Fruit fly (Drosophila melanogaster): Measurements from ENCODE around the gene CG14785.

The CG14785 gene

DNA sequence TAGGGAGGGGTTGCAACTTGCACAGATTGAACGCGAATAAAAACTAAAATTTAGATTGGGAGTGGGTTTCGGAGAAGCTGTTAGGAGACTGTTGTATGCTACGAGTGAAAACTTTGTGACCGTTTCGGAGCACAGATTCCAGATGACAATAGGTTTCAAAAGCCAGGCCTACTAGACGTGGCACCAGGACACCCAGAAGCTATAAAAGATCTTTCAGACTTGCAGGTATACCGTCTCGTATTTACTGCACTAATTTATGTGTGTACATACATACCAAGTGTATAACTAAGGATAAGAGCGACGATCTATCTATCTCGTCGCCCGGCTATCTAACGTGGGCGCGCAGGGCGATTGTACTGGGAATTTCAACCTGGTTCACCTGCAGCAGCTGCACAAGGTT is at the start of gene CG14785:
CG14785 (minus strand) TSS at position 101 of the 400 bp plus-strand sequence.
- TF ChIP-seq noc (tag; optimal IDR thresholded peaks at IDR 0.05): no peak

- peak; percentile 59 for TF ChIP-seq noc (tag; optimal IDR thresholded peaks at IDR 0.05)
These were observed 26.1 kb upstream of the CG14785 start, which contains the start of the genes sta and inc for dm6 chrX:1482840-1483518. Gene sta, minus strand, starts transcription at chrX:1483413. Gene inc, plus strand, starts transcription at chrX:1483479.

DNA sequence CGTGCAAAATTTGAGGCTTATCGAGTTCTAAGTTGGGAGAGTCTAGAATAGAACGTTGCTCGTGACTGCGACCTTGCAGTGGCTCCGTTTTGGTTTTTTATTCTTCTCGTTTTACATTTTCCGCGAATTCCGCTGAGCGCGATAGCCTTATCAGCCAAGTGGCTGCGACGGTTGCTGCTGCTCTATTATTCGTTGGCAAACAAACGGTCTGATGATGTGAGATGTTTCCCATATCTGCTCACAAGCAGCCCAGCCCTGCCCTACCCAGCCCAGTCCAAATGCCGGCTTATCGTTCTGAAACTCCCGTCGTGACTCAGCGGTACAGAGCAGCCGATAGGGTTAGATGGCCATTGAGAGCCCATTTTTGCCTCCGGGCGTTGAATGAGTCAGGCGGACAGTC is 23.6 kb upstream of the CG14785 start:
- TF ChIP-seq noc (tag; optimal IDR thresholded peaks at IDR 0.05): no peak

DNA sequence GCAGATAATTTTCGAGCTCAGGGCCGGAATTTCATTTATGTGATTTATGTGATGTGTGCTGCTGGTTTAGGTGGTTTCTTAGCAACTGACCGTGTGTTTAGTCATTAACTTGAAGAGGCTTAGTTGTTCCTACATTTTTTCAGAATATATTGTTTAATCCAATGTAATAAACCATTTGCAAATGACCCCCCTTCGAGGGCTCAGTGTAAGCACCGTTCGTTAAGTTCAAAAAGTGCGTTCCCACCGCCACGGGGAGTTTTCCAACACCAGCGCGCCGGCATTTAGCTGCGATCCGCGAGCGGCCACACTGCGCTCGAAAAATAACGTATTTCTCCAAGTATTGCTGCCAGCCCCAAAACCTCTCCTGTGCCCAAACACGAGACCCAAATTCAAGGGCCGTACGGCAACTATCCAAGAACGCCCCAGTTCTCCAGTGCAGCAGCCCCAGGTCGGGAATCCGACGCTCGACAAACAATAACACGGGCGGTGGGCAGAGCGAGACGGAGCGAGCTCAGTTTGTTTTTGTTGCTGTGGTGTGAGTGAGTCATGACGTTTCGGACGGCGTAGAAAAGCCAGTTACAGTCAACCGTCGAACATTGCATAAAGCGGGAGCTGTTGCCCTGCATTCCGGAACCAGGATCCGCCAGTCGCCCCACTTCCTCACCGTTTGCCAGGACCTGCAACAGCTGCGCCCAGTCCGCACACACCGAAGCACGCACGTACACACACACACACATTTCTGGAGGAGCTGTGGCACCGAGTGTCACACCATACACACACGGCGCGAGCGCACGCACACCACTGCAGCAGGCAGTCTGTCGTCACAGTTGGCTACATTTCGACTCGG is 21.6 kb upstream of the CG14785 start, which contains the start of gene rush:
rush (plus strand) TSS at position 277 of the 847 bp plus-strand sequence.
- no peak for TF ChIP-seq noc (tag; optimal IDR thresholded peaks at IDR 0.05)

dm6 chrX:1476848-1477247 is 20.0 kb upstream of the CG14785 start, which contains the start of the genes Rab27 and mei-38:
Gene Rab27, minus strand, starts transcription at chrX:1476974.
Gene mei-38, plus strand, starts transcription at chrX:1477063.
- TF ChIP-seq noc (tag; optimal IDR thresholded peaks at IDR 0.05): no peak

dm6 chrX:1476436-1476835 is 19.6 kb upstream of the CG14785 start:
- TF ChIP-seq noc (tag; optimal IDR thresholded peaks at IDR 0.05): no peak

DNA sequence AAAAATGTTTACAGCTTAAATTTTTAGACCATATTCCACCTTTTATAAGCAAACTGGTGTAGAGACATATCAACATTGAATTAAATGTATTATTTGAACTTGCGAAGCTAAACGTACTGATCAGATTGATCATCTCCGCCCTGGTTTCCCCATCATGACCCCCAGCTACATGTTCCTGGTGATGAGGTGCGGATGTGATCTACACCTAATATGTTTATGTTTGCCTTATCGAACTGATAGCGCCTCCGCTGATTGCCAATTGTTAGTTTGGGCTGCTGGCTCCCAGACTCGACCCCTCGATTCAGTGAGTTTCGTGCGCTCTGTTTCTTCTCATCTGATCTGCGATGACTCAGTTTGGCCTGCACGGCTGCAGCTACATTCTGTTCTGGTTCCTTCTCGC is 15.4 kb upstream of the CG14785 start, which contains the start of gene CG14780:
CG14780 (plus strand) TSS at position 301 of the 400 bp plus-strand sequence.
- TF ChIP-seq noc (tag; optimal IDR thresholded peaks at IDR 0.05): no peak

- TF ChIP-seq noc (tag; optimal IDR thresholded peaks at IDR 0.05): peak; percentile 47
These were observed 13.7 kb upstream of the CG14785 start, which contains the start of gene pck for dm6 chrX:1470562-1470961. Gene pck, plus strand, starts transcription at chrX:1470666.

DNA sequence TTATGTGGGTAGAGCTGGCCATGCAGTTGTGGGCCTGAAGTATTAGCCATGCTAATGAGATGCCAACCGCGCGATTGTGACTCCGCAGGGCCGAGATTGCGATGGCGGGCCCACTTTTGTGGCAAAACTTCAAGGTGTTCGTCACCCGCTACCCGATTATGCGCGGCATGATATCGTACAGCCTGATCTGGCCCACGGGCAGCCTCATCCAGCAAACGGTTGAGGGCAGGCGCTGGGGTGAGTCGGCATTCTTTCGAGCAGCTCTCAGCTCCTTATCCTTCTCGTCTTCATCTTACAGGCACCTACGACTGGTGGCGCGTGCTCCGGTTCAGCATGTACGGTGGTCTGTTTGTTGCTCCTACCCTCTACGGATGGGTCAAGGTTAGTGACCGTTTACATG is 12.9 kb upstream of the CG14785 start, which contains the start of gene CG32808:
CG32808 (minus strand) TSS at position 101 of the 400 bp plus-strand sequence.
- no peak for TF ChIP-seq noc (tag; optimal IDR thresholded peaks at IDR 0.05)

DNA sequence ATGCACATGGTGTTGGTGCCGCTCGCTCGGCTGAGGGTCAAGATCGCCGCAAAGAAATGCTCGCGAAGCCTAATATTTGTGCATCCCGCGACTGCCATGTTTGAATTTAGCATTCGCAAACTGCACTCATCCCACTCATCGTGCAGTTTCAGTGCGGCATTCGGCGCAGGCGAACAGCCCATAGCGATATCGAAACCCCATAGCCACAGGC is 10.4 kb upstream of the CG14785 start, which contains the start of gene CG14778:
CG14778 (plus strand) TSS at position 112 of the 211 bp plus-strand sequence.
- TF ChIP-seq noc (tag; optimal IDR thresholded peaks at IDR 0.05): no peak

DNA sequence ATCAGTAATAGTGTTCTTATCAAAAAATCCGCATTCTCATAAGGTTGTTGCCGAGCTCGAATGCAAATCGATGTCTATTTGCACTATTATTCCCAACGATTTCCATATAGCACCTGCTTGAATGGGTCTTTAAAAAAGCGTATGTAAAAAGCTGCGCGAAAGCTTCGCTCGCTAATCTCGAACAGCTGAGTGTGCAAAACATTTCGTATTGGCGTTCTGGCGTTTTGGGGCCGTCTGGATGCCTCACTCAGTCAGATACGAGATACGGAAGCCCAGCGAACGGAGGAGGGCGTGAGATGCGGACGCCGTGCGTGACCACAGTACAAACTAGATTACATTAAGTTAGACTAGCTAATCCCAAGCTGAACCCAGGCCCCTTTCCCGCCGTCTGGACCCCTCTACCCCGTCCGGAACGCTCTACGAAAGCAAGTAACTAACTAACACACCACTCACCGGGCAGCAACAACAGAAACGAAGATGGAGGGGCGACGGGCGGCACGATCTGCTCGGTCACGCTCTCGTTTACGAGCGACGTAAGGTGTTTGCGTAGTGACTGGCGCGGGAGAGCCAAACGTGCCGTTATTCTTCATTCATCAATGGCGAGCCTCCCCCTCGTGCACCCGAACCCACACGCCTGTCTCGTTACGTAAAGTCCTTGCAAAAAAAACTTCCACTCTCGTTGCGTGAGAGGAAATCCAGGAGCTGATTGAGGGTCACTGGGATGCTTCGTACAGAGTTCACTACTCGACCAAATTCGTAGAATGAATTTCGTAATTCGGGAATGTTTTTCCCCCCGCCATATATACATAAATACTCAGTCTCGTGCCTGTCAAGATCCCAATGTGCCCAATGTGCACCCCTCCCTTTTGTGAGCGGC is 9.9 kb upstream of the CG14785 start:
- peak; percentile 22 for TF ChIP-seq noc (tag; optimal IDR thresholded peaks at IDR 0.05)

- TF ChIP-seq noc (tag; optimal IDR thresholded peaks at IDR 0.05): no peak
These were observed 9.1 kb upstream of the CG14785 start, which contains the start of the genes O-fut2 and CG14777 for dm6 chrX:1465707-1466504. Gene O-fut2, minus strand, starts transcription at chrX:1465996. Gene CG14777, plus strand, starts transcription at chrX:1466134.

dm6 chrX:1464033-1464432 is 7.2 kb upstream of the CG14785 start, which contains the start of gene Ns3:
Gene Ns3, minus strand, starts transcription at chrX:1464220.
- no peak for TF ChIP-seq noc (tag; optimal IDR thresholded peaks at IDR 0.05)

DNA sequence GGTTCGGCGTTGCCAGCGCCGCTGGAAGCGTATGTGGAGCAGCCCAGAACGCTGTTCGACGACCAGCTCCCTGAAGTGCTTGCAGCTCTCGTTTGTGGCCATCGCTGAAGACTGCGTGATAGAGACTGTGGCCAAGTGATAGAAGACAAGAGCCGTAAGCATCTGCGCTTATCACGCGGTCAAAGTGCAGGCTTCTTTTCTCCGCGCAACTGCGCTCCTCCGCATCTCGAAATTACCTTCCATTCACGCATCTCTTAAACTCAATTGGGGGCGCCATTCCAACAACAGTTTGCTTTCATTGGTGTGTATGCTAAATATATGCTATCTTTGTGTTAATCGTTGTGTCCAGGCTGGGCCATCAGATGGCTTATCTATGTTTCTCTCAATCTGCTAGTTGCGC is 4.7 kb upstream of the CG14785 start, which contains the start of gene CG14787:
CG14787 (minus strand) TSS at position 133 of the 400 bp plus-strand sequence.
- TF ChIP-seq noc (tag; optimal IDR thresholded peaks at IDR 0.05): no peak

Measured in whole organism, larva.